Fruit fly (Drosophila melanogaster) whole organism, pupa: ENCODE data around the gene Srg3.
A peak's percentile ranks its signal among the peaks of the same experiment; 100 is the strongest.

Experiments
- CG10348 ChIP-seq: fragments of 200-800 bp; sonication (Bioruptor generic); IDR thresholded peaks from 2 replicates; pipeline ENCODE4 v1.3.6; 2022; ENCODE audit warnings: missing biosample characterization, missing genetic modification characterization
- CG12605 ChIP-seq: fragments of 200-800 bp; sonication (Bioruptor generic); IDR thresholded peaks from 2 replicates; pipeline ENCODE4 v1.3.6; 2022; ENCODE audit warnings: missing biosample characterization, missing genetic modification characterization
- CG13204 ChIP-seq: fragments of 200-800 bp; sonication (Bioruptor generic); optimal IDR thresholded peaks from 2 replicates; lab custom pipeline; 2018; ENCODE audit warnings: missing biosample characterization, mild to moderate bottlenecking, missing genetic modification characterization, moderate library complexity
- CG14655 ChIP-seq: fragments of 200-800 bp; sonication (Bioruptor generic); optimal IDR thresholded peaks from 3 replicates; lab custom pipeline; 2017; ENCODE audit warnings: mild to moderate bottlenecking, missing biosample characterization, missing genetic modification reagents, missing genetic modification characterization
- CG15710 ChIP-seq: fragments of 200-800 bp; sonication (Bioruptor generic); optimal IDR thresholded peaks from 2 replicates; lab custom pipeline; 2018; ENCODE audit warnings: missing biosample characterization, mild to moderate bottlenecking, missing genetic modification characterization, moderate library complexity
- CG17806 ChIP-seq: fragments of 200-800 bp; sonication (Bioruptor generic); optimal IDR thresholded peaks from 2 replicates; lab custom pipeline; 2018; ENCODE audit warnings: missing biosample characterization, mild to moderate bottlenecking, missing genetic modification characterization, moderate library complexity
- CG32121 ChIP-seq: fragments of 200-800 bp; sonication (Bioruptor generic); IDR thresholded peaks from 2 replicates; pipeline ENCODE4 v1.3.6; 2022; ENCODE audit warnings: missing biosample characterization, missing genetic modification characterization
- CG34367 ChIP-seq: fragments of 200-800 bp; sonication (Bioruptor generic); optimal IDR thresholded peaks from 2 replicates; lab custom pipeline; 2018; ENCODE audit warnings: missing biosample characterization, mild to moderate bottlenecking, missing genetic modification characterization
- CG4496 ChIP-seq: fragments of 200-800 bp; sonication (Bioruptor generic); IDR thresholded peaks from 3 replicates; pipeline ENCODE4 v1.3.6; 2022; ENCODE audit warnings: missing biosample characterization, missing genetic modification characterization
- CG8159 ChIP-seq: fragments of 200-800 bp; sonication (Bioruptor generic); optimal IDR thresholded peaks from 3 replicates; lab custom pipeline; 2018; ENCODE audit warnings: missing biosample characterization, mild to moderate bottlenecking, missing genetic modification characterization, moderate library complexity
- CG8301 ChIP-seq: fragments of 200-800 bp; sonication (Bioruptor generic); optimal IDR thresholded peaks from 2 replicates; lab custom pipeline; 2018; ENCODE audit warnings: missing biosample characterization, mild to moderate bottlenecking, missing genetic modification characterization
- CG9948 ChIP-seq: fragments of 200-800 bp; sonication (Bioruptor generic); optimal IDR thresholded peaks from 2 replicates; lab custom pipeline; 2018; ENCODE audit warnings: missing biosample characterization, mild to moderate bottlenecking, missing genetic modification characterization, moderate library complexity
- D1 ChIP-seq: fragments of 200-800 bp; sonication (Bioruptor generic); optimal IDR thresholded peaks from 2 replicates; lab custom pipeline; 2018; ENCODE audit warnings: missing biosample characterization, mild to moderate bottlenecking, missing genetic modification characterization, moderate library complexity
- EcR ChIP-seq: fragments of 200-800 bp; sonication (Bioruptor generic); optimal IDR thresholded peaks from 3 replicates; lab custom pipeline; 2019; ENCODE audit warnings: missing biosample characterization, missing genetic modification characterization, mild to moderate bottlenecking, moderate library complexity, missing genetic modification reagents
- Ets98B ChIP-seq: fragments of 200-800 bp; sonication (Bioruptor generic); IDR thresholded peaks from 2 replicates; pipeline ENCODE4 v1.3.6; 2022; ENCODE audit warnings: missing biosample characterization, missing genetic modification characterization
- Pif1A ChIP-seq: fragments of 200-800 bp; sonication (Bioruptor generic); optimal IDR thresholded peaks from 3 replicates; lab custom pipeline; 2016; ENCODE audit warnings: missing biosample characterization, missing genetic modification characterization
- Pif1B ChIP-seq: fragments of 200-800 bp; sonication (Bioruptor generic); optimal IDR thresholded peaks from 3 replicates; lab custom pipeline; 2016; ENCODE audit warnings: missing biosample characterization, missing genetic modification characterization
- Snoo ChIP-seq: fragments of 200-800 bp; sonication (Bioruptor generic); optimal IDR thresholded peaks from 3 replicates; lab custom pipeline; 2017; ENCODE audit warnings: missing biosample characterization, mild to moderate bottlenecking, missing genetic modification characterization, inconsistent platforms
- fd96Ca ChIP-seq: fragments of 200-800 bp; sonication (Bioruptor generic); IDR thresholded peaks from 3 replicates; pipeline ENCODE4 v1.3.6; 2022; ENCODE audit warnings: missing biosample characterization, missing genetic modification characterization
- gl ChIP-seq: fragments of 200-800 bp; sonication (Bioruptor generic); optimal IDR thresholded peaks from 2 replicates; lab custom pipeline; 2018; ENCODE audit warnings: missing biosample characterization, mild to moderate bottlenecking, missing genetic modification characterization
- rn ChIP-seq: fragments of 200-800 bp; sonication (Bioruptor generic); IDR thresholded peaks from 2 replicates; pipeline ENCODE4 v1.3.6; 2022; ENCODE audit warnings: missing biosample characterization, missing genetic modification characterization

Srg3 gene

DNA sequence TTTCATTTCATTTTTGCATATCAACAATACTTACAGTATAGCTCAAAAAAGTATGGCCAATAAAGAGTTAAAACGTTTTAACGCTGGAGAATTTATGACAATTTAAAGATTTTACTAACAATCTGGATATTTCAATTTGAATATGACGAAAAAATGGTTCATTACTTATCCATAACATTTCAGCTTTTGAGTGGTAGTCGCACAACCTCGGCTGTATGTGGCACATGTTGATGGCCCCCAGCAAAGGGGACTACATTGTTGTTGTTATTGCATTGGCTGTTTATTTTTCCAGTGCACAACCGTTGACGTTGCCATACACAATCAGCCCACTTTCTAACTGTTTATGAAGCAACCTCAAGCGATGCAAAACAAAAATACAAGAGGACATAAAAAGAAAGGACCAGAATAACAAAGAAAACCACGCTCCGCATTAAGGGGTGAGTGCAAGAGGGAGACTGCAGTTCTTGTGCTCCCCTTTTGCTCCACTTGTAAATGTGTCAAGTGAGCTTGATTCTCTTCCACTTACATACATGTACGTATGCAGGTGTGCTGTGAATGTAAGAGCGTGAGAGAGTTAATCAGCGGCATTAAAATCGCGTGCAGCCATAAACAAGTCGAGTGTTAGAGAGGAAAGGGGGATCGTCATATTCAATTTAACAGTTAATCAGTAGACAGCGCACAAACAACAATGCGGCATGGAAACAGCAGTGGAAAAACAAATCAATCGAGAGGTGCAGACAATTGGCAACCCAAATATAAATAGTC, 22.8 kb upstream of the Srg3 start:
- TF ChIP-seq rn (GFP tag; lab: Robert Waterston, UW) (peak; percentile 74), gl (peak; percentile 91), Pif1A (GFP tag; lab: Kevin White, UChicago) (peak; percentile 94), Ets98B (peak; percentile 96), CG15710 (tag; lab: Kevin White, UChicago) (peak; percentile 97), CG12605 (GFP tag; lab: Robert Waterston, UW) (peak; percentile 93), CG17806 (peak; percentile 95), Pif1B (GFP tag; lab: Kevin White, UChicago) (peak; percentile 96), CG14655 (GFP tag; lab: Kevin White, UChicago) (peak; percentile 92), CG10348 (GFP tag; lab: Robert Waterston, UW) (peak; percentile 80), CG32121 (GFP tag; lab: Robert Waterston, UW) (peak; percentile 96), EcR (GFP tag; lab: Kevin White, UChicago) (peak; percentile 91), CG8301 (peak; percentile 93), fd96Ca (GFP tag; lab: Robert Waterston, UW) (peak; percentile 92), CG13204 (GFP tag; lab: Kevin White, UChicago) (peak; percentile 86), D1 (tag; lab: Kevin White, UChicago) (peak; percentile 96), CG9948 (tag; lab: Kevin White, UChicago) (peak; percentile 93), CG34367 (peak; percentile 95), CG4496 (GFP tag; lab: Robert Waterston, UW) (peak; percentile 95), CG8159 (tag; lab: Kevin White, UChicago) (peak; percentile 97), Snoo (tag; lab: Kevin White, UChicago) (peak; percentile 94)
- TF ChIP-seq, all 21 proteins: peak for 21

dm6 chr3L:9420819-9421130, 22.3 kb upstream of the Srg3 start:
- TF ChIP-seq CG14655 (GFP tag; lab: Kevin White, UChicago): no peak
- TF ChIP-seq CG32121 (GFP tag; lab: Robert Waterston, UW): no peak
- no peak for TF ChIP-seq CG15710 (tag; lab: Kevin White, UChicago)
- no peak for TF ChIP-seq CG10348 (GFP tag; lab: Robert Waterston, UW)
- no peak for TF ChIP-seq CG34367
- TF ChIP-seq gl: no peak
- no peak for TF ChIP-seq CG12605 (GFP tag; lab: Robert Waterston, UW)
- TF ChIP-seq Pif1A (GFP tag; lab: Kevin White, UChicago): no peak
- TF ChIP-seq, all 21 proteins: peak for 0

DNA sequence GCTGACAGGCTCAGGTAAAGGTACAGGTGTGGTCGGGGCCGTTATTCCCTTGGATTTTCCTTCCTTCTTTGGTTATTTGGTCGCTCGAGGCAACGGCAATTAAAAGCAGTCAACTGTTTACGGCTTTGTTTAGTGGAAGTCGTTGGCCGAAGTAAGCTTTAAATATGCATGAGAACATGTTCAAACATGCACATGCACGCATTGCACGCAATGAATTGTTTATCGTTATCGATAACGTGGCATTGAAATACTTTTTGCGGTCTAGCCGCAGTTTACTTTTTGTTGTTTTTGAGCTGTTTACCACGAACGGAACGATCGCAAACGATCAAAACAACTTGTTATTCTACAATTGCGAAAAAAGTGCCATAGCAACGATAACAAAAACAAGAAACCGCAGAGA, 21.4 kb upstream of the Srg3 start:
- no peak for TF ChIP-seq gl
- peak; percentile 6; the same call in 1 of the 3 replicates for TF ChIP-seq CG4496 (GFP tag; lab: Robert Waterston, UW)
- TF ChIP-seq EcR (GFP tag; lab: Kevin White, UChicago): peak; percentile 15
- TF ChIP-seq, all 21 proteins: peak for 2

dm6 chr3L:9422135-9422534, 20.9 kb upstream of the Srg3 start:
- TF ChIP-seq CG32121 (GFP tag; lab: Robert Waterston, UW) (no peak), CG10348 (GFP tag; lab: Robert Waterston, UW) (no peak), CG8301 (no peak), CG34367 (no peak), gl (no peak), CG4496 (GFP tag; lab: Robert Waterston, UW) (no peak), CG9948 (tag; lab: Kevin White, UChicago) (no peak), Ets98B (no peak), CG8159 (tag; lab: Kevin White, UChicago) (no peak), D1 (tag; lab: Kevin White, UChicago) (no peak)

dm6 chr3L:9422636-9423419, 20.2 kb upstream of the Srg3 start, which contains the start of gene aay:
Gene aay (plus strand): TSS chr3L:9423253.
- peak; percentile 95 for TF ChIP-seq rn (GFP tag; lab: Robert Waterston, UW)
- peak; percentile 98 for TF ChIP-seq CG4496 (GFP tag; lab: Robert Waterston, UW)
- TF ChIP-seq CG13204 (GFP tag; lab: Kevin White, UChicago): peak; percentile 91
- TF ChIP-seq Ets98B: peak; percentile 98
- peak; percentile 98 for TF ChIP-seq CG32121 (GFP tag; lab: Robert Waterston, UW)
- peak; percentile 98 for TF ChIP-seq CG12605 (GFP tag; lab: Robert Waterston, UW)
- TF ChIP-seq gl: peak; percentile 94
- peak; percentile 99 for TF ChIP-seq CG17806
- TF ChIP-seq D1 (tag; lab: Kevin White, UChicago): peak; percentile 98
- peak; percentile 97 for TF ChIP-seq CG8301
- peak; percentile 99 for TF ChIP-seq Snoo (tag; lab: Kevin White, UChicago)
- TF ChIP-seq CG34367: peak; percentile 97
- peak; percentile 87 for TF ChIP-seq EcR (GFP tag; lab: Kevin White, UChicago)
- TF ChIP-seq fd96Ca (GFP tag; lab: Robert Waterston, UW): peak; percentile 95
- TF ChIP-seq CG10348 (GFP tag; lab: Robert Waterston, UW): peak; percentile 87
- peak; percentile 99 for TF ChIP-seq Pif1B (GFP tag; lab: Kevin White, UChicago)
- peak; percentile 98 for TF ChIP-seq CG9948 (tag; lab: Kevin White, UChicago)
- peak; percentile 97 for TF ChIP-seq CG14655 (GFP tag; lab: Kevin White, UChicago)
- peak; percentile 99 for TF ChIP-seq CG8159 (tag; lab: Kevin White, UChicago)
- peak; percentile 99 for TF ChIP-seq Pif1A (GFP tag; lab: Kevin White, UChicago)
- peak; percentile 98 for TF ChIP-seq CG15710 (tag; lab: Kevin White, UChicago)
